Worm (Caenorhabditis elegans) whole organism, late embryonic: ENCODE data around the gene snr-4.

Experiments
- hlh-15 ChIP-seq: sonication (generic microtip); optimal IDR thresholded peaks from 2 replicates; lab custom pipeline; 2016; ENCODE audit warnings: missing genetic modification characterization, missing compliant biosample characterization
- tbx-7 ChIP-seq: sonication (generic microtip); optimal IDR thresholded peaks from 2 replicates; lab custom pipeline; 2016; ENCODE audit warnings: missing genotype, missing genetic modification characterization, missing compliant biosample characterization

DNA sequence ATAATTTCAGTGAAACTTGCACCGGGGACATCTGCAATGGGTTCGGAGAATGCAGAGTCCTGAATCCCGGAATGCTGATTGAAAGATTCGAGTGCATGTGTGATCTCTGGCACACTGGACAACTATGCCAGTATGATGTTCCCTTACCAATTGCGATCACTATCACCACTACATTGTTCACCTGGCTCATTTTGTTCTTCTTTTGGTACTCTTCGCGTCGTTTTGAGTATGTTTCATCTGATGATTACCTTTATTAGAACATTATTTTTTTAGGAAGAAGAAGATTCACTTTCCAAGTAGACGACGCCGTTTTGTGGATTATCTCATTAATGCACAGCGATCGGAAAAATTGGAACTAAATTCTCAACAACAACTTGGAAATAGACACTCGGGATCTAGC, 35.8 kb downstream of the snr-4 start:
- TF ChIP-seq hlh-15 (no peak), tbx-7 (tag; lab: Kevin White, UChicago) (no peak)
